Fruit fly (Drosophila melanogaster) whole organism, embryonic: ENCODE measurements around the gene RpL10Ab.

ENCODE experiments used
- Ada2b ChIP-seq: fragments of 200-800 bp; sonication (Bioruptor generic); IDR thresholded peaks from 2 replicates; pipeline ENCODE4 v1.3.6; 2022; ENCODE audit warnings: missing biosample characterization, missing genetic modification characterization
- BtbVII ChIP-seq: fragments of 200-800 bp; sonication (Bioruptor generic); optimal IDR thresholded peaks from 3 replicates; lab custom pipeline; 2017; ENCODE audit warnings: missing biosample characterization, mild to moderate bottlenecking, missing genetic modification characterization
- CG10321 ChIP-seq: fragments of 200-800 bp; sonication (Bioruptor generic); IDR thresholded peaks from 2 replicates; pipeline ENCODE4 v1.3.6; 2022; ENCODE audit warnings: missing biosample characterization, missing genetic modification characterization
- CG10979 ChIP-seq: fragments of 200-800 bp; sonication (Bioruptor generic); optimal IDR thresholded peaks from 2 replicates; lab custom pipeline; 2018; ENCODE audit warnings: missing biosample characterization, mild to moderate bottlenecking, missing genetic modification characterization, moderate library complexity
- CG11247 ChIP-seq: fragments of 200-800 bp; sonication (Bioruptor generic); IDR thresholded peaks from 2 replicates; pipeline ENCODE4 v1.3.6; 2022; ENCODE audit warnings: missing biosample characterization, missing genetic modification characterization
- CG11504 ChIP-seq: fragments of 200-800 bp; sonication (Bioruptor generic); optimal IDR thresholded peaks from 3 replicates; lab custom pipeline; 2019; ENCODE audit warnings: missing biosample characterization, mild to moderate bottlenecking, missing genetic modification characterization, moderate library complexity
- CG12071 ChIP-seq: fragments of 200-800 bp; sonication (Bioruptor generic); optimal IDR thresholded peaks from 3 replicates; lab custom pipeline; 2018; ENCODE audit warnings: missing biosample characterization, mild to moderate bottlenecking, missing genetic modification characterization
- CG15514 ChIP-seq: fragments of 200-800 bp; sonication (Bioruptor generic); optimal IDR thresholded peaks from 3 replicates; lab custom pipeline; 2017; ENCODE audit warnings: missing biosample characterization, missing genetic modification characterization, mild to moderate bottlenecking, moderate library complexity, missing genetic modification reagents
- CG1603 ChIP-seq: fragments of 200-800 bp; sonication (Bioruptor generic); optimal IDR thresholded peaks from 2 replicates; lab custom pipeline; 2019; ENCODE audit warnings: missing biosample characterization, mild to moderate bottlenecking, missing genetic modification characterization, moderate library complexity
- CG17829 ChIP-seq: fragments of 200-800 bp; optimal IDR thresholded peaks from 2 replicates; lab custom pipeline; 2019; ENCODE audit warnings: missing biosample characterization, mild to moderate bottlenecking, missing genetic modification characterization, moderate library complexity
- CG2120 ChIP-seq: fragments of 200-800 bp; sonication (Bioruptor generic); optimal IDR thresholded peaks from 3 replicates; lab custom pipeline; 2016; ENCODE audit warnings: missing biosample characterization, missing genetic modification characterization
- CG2199 ChIP-seq: fragments of 200-800 bp; sonication (Bioruptor generic); IDR thresholded peaks from 3 replicates; pipeline ENCODE4 v1.3.6; 2022; ENCODE audit warnings: missing biosample characterization, missing genetic modification characterization
- CG32532 ChIP-seq: fragments of 200-800 bp; sonication (Bioruptor generic); IDR thresholded peaks from 2 replicates; pipeline ENCODE4 v1.3.6; 2022; ENCODE audit warnings: missing biosample characterization, missing genetic modification characterization
- CG34376 ChIP-seq: fragments of 200-800 bp; sonication (Bioruptor generic); optimal IDR thresholded peaks from 2 replicates; lab custom pipeline; 2018; ENCODE audit warnings: missing biosample characterization, mild to moderate bottlenecking, missing genetic modification characterization
- CG5953 ChIP-seq: fragments of 200-800 bp; sonication (Bioruptor generic); IDR thresholded peaks from 2 replicates; pipeline ENCODE4 v1.3.6; 2022; ENCODE audit warnings: missing biosample characterization, missing genetic modification characterization
- CG6272 ChIP-seq: fragments of 200-800 bp; sonication (Bioruptor generic); IDR thresholded peaks from 2 replicates; pipeline ENCODE4 v1.3.6; 2022; ENCODE audit warnings: missing biosample characterization, missing genetic modification characterization
- CG9817 ChIP-seq: fragments of 200-800 bp; sonication (Bioruptor generic); optimal IDR thresholded peaks from 2 replicates; lab custom pipeline; 2018; ENCODE audit warnings: missing biosample characterization, mild to moderate bottlenecking, missing genetic modification characterization, moderate library complexity
- E2f1 ChIP-seq: fragments of 200-800 bp; sonication (Bioruptor generic); IDR thresholded peaks from 2 replicates; pipeline ENCODE4 v1.3.6; 2022; ENCODE audit warnings: missing biosample characterization, missing genetic modification characterization
- Eip74EF ChIP-seq, 2 experiments: fragments of 200-800 bp in 1 of 2; fragments of >200 bp in 1 of 2; sonication (Bioruptor generic) in 1 of 2; optimal IDR thresholded peaks; 2 replicates each; lab custom pipeline; 2017 to 2019; ENCODE audit warnings: missing biosample characterization in 2 of 2, missing genetic modification characterization in 2 of 2, mild to moderate bottlenecking in 1 of 2, moderate library complexity in 1 of 2
- HLH54F ChIP-seq: fragments of 200-800 bp; sonication (Bioruptor generic); optimal IDR thresholded peaks from 3 replicates; lab custom pipeline; 2016; ENCODE audit warnings: missing biosample characterization, missing genetic modification characterization
- HLHmδ ChIP-seq: fragments of 200-800 bp; sonication (Bioruptor generic); optimal IDR thresholded peaks from 2 replicates; lab custom pipeline; 2018; ENCODE audit warnings: missing biosample characterization, mild to moderate bottlenecking, missing genetic modification characterization, moderate library complexity
- Med ChIP-seq: fragments of 200-800 bp; sonication (Bioruptor generic); peaks from one replicate; lab custom pipeline; 2016; ENCODE audit warnings: missing biosample characterization, missing genetic modification characterization, mild to moderate bottlenecking, inconsistent platforms, moderate library complexity
- Meics ChIP-seq: fragments of 200-800 bp; sonication (Bioruptor generic); optimal IDR thresholded peaks from 2 replicates; lab custom pipeline; 2017; ENCODE audit warnings: missing biosample characterization, mild to moderate bottlenecking, missing genetic modification characterization
- NC2β ChIP-seq: fragments of 200-800 bp; sonication (Bioruptor generic); optimal IDR thresholded peaks from 2 replicates; lab custom pipeline; 2016; ENCODE audit warnings: missing biosample characterization, missing genetic modification characterization
- NfI ChIP-seq: fragments of 200-800 bp; sonication (Bioruptor generic); optimal IDR thresholded peaks from 3 replicates; lab custom pipeline; 2018; ENCODE audit warnings: missing biosample characterization, mild to moderate bottlenecking, missing genetic modification characterization, moderate library complexity
- Pdp1 ChIP-seq, 2 experiments: fragments of 200-800 bp; sonication (Bioruptor generic); optimal IDR thresholded peaks; 3 replicates each; lab custom pipeline; 2016; ENCODE audit warnings: missing biosample characterization in 2 of 2, missing genetic modification characterization in 2 of 2, mild to moderate bottlenecking in 1 of 2, moderate library complexity in 1 of 2
- Side ChIP-seq: fragments of 200-800 bp; sonication (Bioruptor generic); optimal IDR thresholded peaks from 2 replicates; lab custom pipeline; 2016; ENCODE audit warnings: missing biosample characterization, missing genetic modification characterization
- Stat92E ChIP-seq, 3 experiments: fragments of >200 bp in 2 of 3; fragments of 200-800 bp in 1 of 3; sonication (Bioruptor generic) in 1 of 3; optimal IDR thresholded peaks; 2 replicates each; lab custom pipeline; 2017 to 2019; ENCODE audit warnings: missing biosample characterization in 3 of 3, missing genetic modification characterization in 3 of 3, mild to moderate bottlenecking in 1 of 3, moderate library complexity in 1 of 3
- Xrp1 ChIP-seq: fragments of 200-800 bp; sonication (Bioruptor generic); IDR thresholded peaks from 2 replicates; pipeline ENCODE4 v1.3.6; 2022; ENCODE audit warnings: missing biosample characterization, missing genetic modification characterization
- abd-A ChIP-seq: fragments of 200-800 bp; sonication (Bioruptor generic); optimal IDR thresholded peaks from 3 replicates; lab custom pipeline; 2019; ENCODE audit warnings: missing biosample characterization, mild to moderate bottlenecking, missing genetic modification characterization, moderate library complexity
- ac ChIP-seq: fragments of 200-800 bp; sonication (Bioruptor generic); optimal IDR thresholded peaks from 3 replicates; lab custom pipeline; 2017; ENCODE audit warnings: missing biosample characterization, mild to moderate bottlenecking, missing genetic modification characterization
- amos ChIP-seq: fragments of 200-800 bp; sonication (Bioruptor generic); IDR thresholded peaks from 2 replicates; pipeline ENCODE4 v1.3.6; 2022; ENCODE audit warnings: missing biosample characterization, missing genetic modification characterization; ENCODE audit not compliant: partially characterized antibody
- bowl ChIP-seq: fragments of 200-800 bp; sonication (Bioruptor generic); IDR thresholded peaks from 2 replicates; pipeline ENCODE4 v1.3.6; 2022; ENCODE audit warnings: missing biosample characterization, missing genetic modification characterization
- da ChIP-seq: fragments of 200-800 bp; sonication (Bioruptor generic); optimal IDR thresholded peaks from 2 replicates; lab custom pipeline; 2016; ENCODE audit warnings: missing biosample characterization, missing genetic modification characterization
- dpn ChIP-seq, 2 experiments: fragments of 200-800 bp; sonication (Bioruptor generic); optimal IDR thresholded peaks; 3 replicates each; lab custom pipeline; 2016; ENCODE audit warnings: missing biosample characterization in 2 of 2, missing genetic modification characterization in 2 of 2
- exex ChIP-seq: fragments of 200-800 bp; sonication (Bioruptor generic); optimal IDR thresholded peaks from 4 replicates; lab custom pipeline; 2018; ENCODE audit warnings: missing biosample characterization, mild to moderate bottlenecking, missing genetic modification characterization, moderate library complexity
- gsb ChIP-seq: fragments of 200-800 bp; sonication (Bioruptor generic); IDR thresholded peaks from 2 replicates; pipeline ENCODE4 v1.3.6; 2022; ENCODE audit warnings: missing biosample characterization, missing genetic modification characterization
- her ChIP-seq: fragments of 200-800 bp; sonication (Bioruptor generic); optimal IDR thresholded peaks from 2 replicates; lab custom pipeline; 2016; ENCODE audit warnings: missing biosample characterization, missing genetic modification characterization
- nom ChIP-seq: fragments of 200-800 bp; sonication (Bioruptor generic); optimal IDR thresholded peaks from 2 replicates; lab custom pipeline; 2017; ENCODE audit warnings: missing biosample characterization, missing genetic modification characterization, mild to moderate bottlenecking, moderate library complexity, missing genetic modification reagents
- onecut ChIP-seq: fragments of 200-800 bp; sonication (Bioruptor generic); IDR thresholded peaks from 2 replicates; pipeline ENCODE4 v1.3.6; 2022; ENCODE audit warnings: missing biosample characterization, missing genetic modification characterization
- pita ChIP-seq: fragments of 200-800 bp; sonication (Bioruptor generic); optimal IDR thresholded peaks from 2 replicates; lab custom pipeline; 2017; ENCODE audit warnings: missing biosample characterization, mild to moderate bottlenecking, missing genetic modification characterization
- sob ChIP-seq: fragments of 200-800 bp; sonication (Bioruptor generic); IDR thresholded peaks from 2 replicates; pipeline ENCODE4 v1.3.6; 2022; ENCODE audit warnings: missing biosample characterization, missing genetic modification characterization
- stwl ChIP-seq: fragments of 200-800 bp; sonication (Bioruptor generic); optimal IDR thresholded peaks from 3 replicates; lab custom pipeline; 2018; ENCODE audit warnings: missing biosample characterization, mild to moderate bottlenecking, missing genetic modification characterization, moderate library complexity
- toy ChIP-seq: fragments of 200-800 bp; sonication (Bioruptor generic); IDR thresholded peaks from 2 replicates; pipeline ENCODE4 v1.3.6; 2022; ENCODE audit warnings: missing biosample characterization, missing genetic modification characterization
- trem ChIP-seq: fragments of 200-800 bp; optimal IDR thresholded peaks from 3 replicates; lab custom pipeline; 2019; ENCODE audit warnings: missing biosample characterization, mild to moderate bottlenecking, missing genetic modification characterization, moderate library complexity
- zf30C ChIP-seq: fragments of 200-800 bp; sonication (Bioruptor generic); optimal IDR thresholded peaks from 3 replicates; lab custom pipeline; 2018; ENCODE audit warnings: missing biosample characterization, mild to moderate bottlenecking, missing genetic modification characterization
- zfh1 ChIP-seq: fragments of 200-800 bp; sonication (Bioruptor generic); IDR thresholded peaks from 3 replicates; pipeline ENCODE4 v1.3.6; 2022; ENCODE audit warnings: missing biosample characterization, missing genetic modification characterization
- zfh2 ChIP-seq: fragments of 200-800 bp; sonication (Bioruptor generic); optimal IDR thresholded peaks from 2 replicates; lab custom pipeline; 2016; ENCODE audit warnings: missing biosample characterization, missing genetic modification characterization

Gene RpL10Ab

DNA sequence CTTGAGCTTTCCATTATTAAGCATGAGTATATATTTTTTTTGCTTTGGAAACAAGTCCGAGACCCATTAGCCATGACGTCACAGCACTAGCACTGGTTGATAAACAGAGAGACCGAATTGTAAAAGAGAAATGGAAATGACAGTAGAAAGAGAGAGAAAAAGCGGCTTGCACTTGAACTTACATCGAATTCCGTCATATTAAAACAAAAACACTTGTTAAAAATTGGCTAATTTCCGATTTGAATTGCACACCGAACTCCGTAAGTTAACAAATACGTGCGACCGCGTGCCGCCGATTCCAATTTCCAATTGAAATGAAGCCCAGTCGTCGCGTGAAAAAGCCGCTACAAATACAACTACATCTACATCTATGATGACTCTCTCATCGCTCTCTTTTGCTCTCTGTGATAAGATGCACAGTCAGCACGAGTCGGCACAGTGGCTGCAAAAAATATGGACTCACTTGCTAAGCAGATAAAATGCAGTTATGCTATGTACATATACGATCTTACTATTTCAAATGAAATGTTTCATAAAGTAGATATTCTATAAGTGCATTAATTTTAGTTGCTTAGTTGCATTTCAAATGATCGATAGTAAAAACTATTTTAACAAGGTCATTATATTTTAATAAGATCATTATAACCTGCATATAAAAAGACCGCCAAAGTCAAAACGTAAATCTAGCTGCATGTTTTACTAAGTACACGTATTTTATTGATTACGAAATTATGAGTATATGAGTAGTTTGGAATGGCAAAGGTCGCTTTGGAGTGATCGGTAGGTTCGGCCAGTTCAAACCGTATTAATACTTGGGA lies 2.8 kb upstream of the RpL10Ab start (continued):
- TF ChIP-seq dpn (GFP tag; optimal IDR thresholded peaks at IDR 0.05; lab: Kevin White, UChicago) (peak; percentile 32 to 45), CG32532 (peak; percentile 72; the same call in 1 of the 2 replicates), toy (no peak), NC2β (GFP tag; lab: Kevin White, UChicago) (peak; percentile 1), onecut (GFP tag; lab: Robert Waterston, UW) (peak; percentile 52), CG1603 (no peak), CG12071 (GFP tag; lab: Kevin White, UChicago) (peak; percentile 31), CG11247 (0 out of 2 replicates have a peak, but pooled peaks have one; percentile 32), exex (tag; lab: Kevin White, UChicago) (peak; percentile 91), Eip74EF (GFP tag; optimal IDR thresholded peaks at IDR 0.05; lab: Kevin White, UChicago) (peak in 1 of 2 experiments; percentile 47), Pdp1 (GFP tag; optimal IDR thresholded peaks at IDR 0.05; lab: Kevin White, UChicago) (peak; percentile 13 to 45), E2f1 (peak; percentile 30; the same call in 1 of the 2 replicates), amos (no peak), da (GFP tag; lab: Kevin White, UChicago) (no peak), abd-A (tag; lab: Kevin White, UChicago) (no peak), CG2120 (GFP tag; lab: Kevin White, UChicago) (peak; percentile 63), zfh2 (GFP tag; lab: Kevin White, UChicago) (peak; percentile 13), Side (GFP tag; lab: Kevin White, UChicago) (peak; percentile 44), gsb (GFP tag; lab: Robert Waterston, UW) (peak; percentile 32; the same call in 1 of the 2 replicates), trem (tag; lab: Kevin White, UChicago) (peak; percentile 25), HLHmδ (GFP tag; lab: Kevin White, UChicago) (peak; percentile 62), CG10979 (peak; percentile 3), NfI (GFP tag; lab: Kevin White, UChicago) (peak; percentile 33), ac (no peak), zfh1 (GFP tag; lab: Robert Waterston, UW) (peak; percentile 40; the same call in 1 of the 3 replicates), CG6272 (GFP tag; lab: Robert Waterston, UW) (no peak), CG5953 (GFP tag; lab: Robert Waterston, UW) (no peak), Xrp1 (GFP tag; lab: Robert Waterston, UW) (peak; percentile 64), zf30C (GFP tag; lab: Kevin White, UChicago) (no peak), sob (GFP tag; lab: Robert Waterston, UW) (peak; percentile 63), her (GFP tag; lab: Kevin White, UChicago) (peak; percentile 21), CG17829 (tag; lab: Kevin White, UChicago) (peak; percentile 53), BtbVII (GFP tag; lab: Kevin White, UChicago) (peak; percentile 86), bowl (GFP tag; lab: Robert Waterston, UW) (no peak), CG2199 (GFP tag; lab: Robert Waterston, UW) (peak; percentile 74; the same call in 2 of the 3 replicates), CG11504 (tag; lab: Kevin White, UChicago) (peak; percentile 70), Ada2b (GFP tag; lab: Robert Waterston, UW) (0 out of 2 replicates have a peak, but pooled peaks have one; percentile 20), pita (GFP tag; lab: Kevin White, UChicago) (no peak), Meics (GFP tag; lab: Kevin White, UChicago) (peak; percentile 53), CG10321 (GFP tag; lab: Robert Waterston, UW) (0 out of 2 replicates have a peak, but pooled peaks have one; percentile 22), Stat92E (GFP tag; optimal IDR thresholded peaks at IDR 0.05; lab: Kevin White, UChicago) (peak in 1 of 3 experiments; percentile 36), CG15514 (GFP tag; lab: Kevin White, UChicago) (no peak), HLH54F (GFP tag; lab: Kevin White, UChicago) (peak; percentile 26), CG9817 (tag; lab: Kevin White, UChicago) (peak; percentile 7), CG34376 (GFP tag; lab: Kevin White, UChicago) (peak; percentile 68), stwl (tag; lab: Kevin White, UChicago) (no peak), Med (GFP tag; lab: Kevin White, UChicago) (peak; percentile 79), nom (no peak)
